Fruit fly (Drosophila melanogaster) whole organism, embryonic: ENCODE results near the gene Gbs-70E.

Experiments
- CG1024 ChIP-seq: fragments of 200-800 bp; sonication (Bioruptor generic); IDR thresholded peaks from 2 replicates; pipeline ENCODE4 v1.3.6; 2022; ENCODE audit warnings: missing biosample characterization, missing genetic modification characterization
- CG13424 ChIP-seq: fragments of 200-800 bp; sonication (Bioruptor generic); optimal IDR thresholded peaks from 2 replicates; lab custom pipeline; 2019; ENCODE audit warnings: missing biosample characterization, mild to moderate bottlenecking, missing genetic modification characterization, moderate library complexity
- CG13894 ChIP-seq: fragments of 200-800 bp; sonication (Bioruptor generic); optimal IDR thresholded peaks from 3 replicates; lab custom pipeline; 2018; ENCODE audit warnings: missing biosample characterization, mild to moderate bottlenecking, missing genetic modification characterization, moderate library complexity

- TF ChIP-seq CG13424 (tag; lab: Kevin White, UChicago): no peak
- peak; percentile 100 for TF ChIP-seq CG13894
- no peak for TF ChIP-seq CG1024 (GFP tag; lab: Robert Waterston, UW)
Observed at dm6 chr3L:14536042-14536684, 14.6 kb downstream of the Gbs-70E start, which contains the start of the genes bbg and CG43246.
